Worm (Caenorhabditis elegans) whole organism, L4/young adult: ENCODE data around the gene atg-18.

Source experiments
- W03F9.2 ChIP-seq: fragments of 150-350 bp; optimal IDR thresholded peaks from 2 replicates; lab custom pipeline; 2014; ENCODE audit warnings: missing biosample characterization, missing genetic modification characterization
- dao-5 ChIP-seq: sonication (generic microtip); optimal IDR thresholded peaks from 2 replicates; lab custom pipeline; 2016; ENCODE audit warnings: missing genotype, missing genetic modification characterization, moderate library complexity, missing compliant biosample characterization
- him-1 ChIP-seq: sonication (generic microtip); optimal IDR thresholded peaks from 2 replicates; lab custom pipeline; 2016; ENCODE audit warnings: missing genotype, missing genetic modification reagents, missing genetic modification characterization, missing compliant biosample characterization

Gene atg-18

ce11 chrV:8632788-8633187, 1.7 kb upstream of the atg-18 start:
- TF ChIP-seq W03F9.2 (tag; lab: Kevin White, UChicago) (no peak), dao-5 (tag; lab: Kevin White, UChicago) (no peak), him-1 (tag; lab: Kevin White, UChicago) (no peak)

- no peak for TF ChIP-seq W03F9.2 (tag; lab: Kevin White, UChicago)
- TF ChIP-seq him-1 (tag; lab: Kevin White, UChicago) = no peak
- no peak for TF ChIP-seq dao-5 (tag; lab: Kevin White, UChicago)
Measured at ce11 chrV:8629029-8629428, 2.1 kb downstream of the atg-18 start, which contains the start of gene F41E6.12. F41E6.12 (minus strand) TSS chrV:8629129.

ce11 chrV:8627580-8627979, 3.5 kb downstream of the atg-18 start:
- TF ChIP-seq him-1 (tag; lab: Kevin White, UChicago) = no peak
- no peak for TF ChIP-seq dao-5 (tag; lab: Kevin White, UChicago)
- no peak for TF ChIP-seq W03F9.2 (tag; lab: Kevin White, UChicago)

- no peak for TF ChIP-seq him-1 (tag; lab: Kevin White, UChicago)
- no peak for TF ChIP-seq dao-5 (tag; lab: Kevin White, UChicago)
- TF ChIP-seq W03F9.2 (tag; lab: Kevin White, UChicago) = no peak
Measured at ce11 chrV:8626406-8626805, 4.7 kb downstream of the atg-18 start.

- TF ChIP-seq W03F9.2 (tag; lab: Kevin White, UChicago) (no peak), him-1 (tag; lab: Kevin White, UChicago) (no peak), dao-5 (tag; lab: Kevin White, UChicago) (no peak)
Measured at ce11 chrV:8623754-8624153, 7.4 kb downstream of the atg-18 start, which contains the start of gene F41E6.17. F41E6.17 (plus strand) TSS chrV:8624101.

- TF ChIP-seq him-1 (tag; lab: Kevin White, UChicago) (no peak), W03F9.2 (tag; lab: Kevin White, UChicago) (no peak), dao-5 (tag; lab: Kevin White, UChicago) (no peak)
Measured at ce11 chrV:8622314-8622713, 8.8 kb downstream of the atg-18 start, which contains the start of gene F41E6.1. F41E6.1 (plus strand) TSS chrV:8622614.

ce11 chrV:8621213-8621612, 9.9 kb downstream of the atg-18 start, which contains the start of gene idpc-2:
idpc-2 (minus strand) TSS chrV:8621313.
- no peak for TF ChIP-seq him-1 (tag; lab: Kevin White, UChicago)
- TF ChIP-seq dao-5 (tag; lab: Kevin White, UChicago) = no peak
- TF ChIP-seq W03F9.2 (tag; lab: Kevin White, UChicago) = no peak

ce11 chrV:8618738-8619137, 12.4 kb downstream of the atg-18 start, which contains the start of gene grd-5:
grd-5 (plus strand) TSS chrV:8619032.
- no peak for TF ChIP-seq him-1 (tag; lab: Kevin White, UChicago)
- TF ChIP-seq dao-5 (tag; lab: Kevin White, UChicago) = no peak
- no peak for TF ChIP-seq W03F9.2 (tag; lab: Kevin White, UChicago)

ce11 chrV:8615711-8616110, 15.4 kb downstream of the atg-18 start:
- TF ChIP-seq him-1 (tag; lab: Kevin White, UChicago) (no peak), dao-5 (tag; lab: Kevin White, UChicago) (no peak), W03F9.2 (tag; lab: Kevin White, UChicago) (no peak)

ce11 chrV:8610633-8611404, 20.3 kb downstream of the atg-18 start, which contains the start of gene fip-4:
fip-4 (minus strand) TSS chrV:8611268.
- TF ChIP-seq him-1 (tag; lab: Kevin White, UChicago) = no peak
- no peak for TF ChIP-seq W03F9.2 (tag; lab: Kevin White, UChicago)
- no peak for TF ChIP-seq dao-5 (tag; lab: Kevin White, UChicago)

- TF ChIP-seq W03F9.2 (tag; lab: Kevin White, UChicago) = no peak
- no peak for TF ChIP-seq him-1 (tag; lab: Kevin White, UChicago)
- no peak for TF ChIP-seq dao-5 (tag; lab: Kevin White, UChicago)
Measured at ce11 chrV:8609776-8610529, 21.2 kb downstream of the atg-18 start.

- TF ChIP-seq dao-5 (tag; lab: Kevin White, UChicago) (no peak), him-1 (tag; lab: Kevin White, UChicago) (no peak), W03F9.2 (tag; lab: Kevin White, UChicago) (no peak)
Measured at ce11 chrV:8608483-8608882, 22.6 kb downstream of the atg-18 start.

- TF ChIP-seq dao-5 (tag; lab: Kevin White, UChicago) (no peak), him-1 (tag; lab: Kevin White, UChicago) (no peak), W03F9.2 (tag; lab: Kevin White, UChicago) (no peak)
Measured at ce11 chrV:8607353-8607850, 23.7 kb downstream of the atg-18 start, which contains the start of gene smk-1. smk-1 (plus strand) TSS chrV:8607800.
